ENCODE assay signal across 4 fruit fly cellular contexts in genomic region chr2L:20488128-20488527, dm6.
TF ChIP-seq lines count a peak whose summit lies in the region.

No protein-coding gene starts in this region.

- TF ChIP-seq CTCF in S2 (optimal IDR thresholded peaks at IDR 0.05; lab: Kevin White, UChicago): peak; percentile 81 to 91
- peak; percentile 86 for TF ChIP-seq CTCF in whole organism, embryonic (GFP tag; optimal IDR thresholded peaks at IDR 0.05; lab: Kevin White, UChicago)

TF ChIP-seq in whole organism, embryonic, 481 proteins besides CTCF, POLR2A, EP300 and RAD21 (continues in another document):
- TF ChIP-seq pros (GFP tag; optimal IDR thresholded peaks at IDR 0.05; lab: Kevin White, UChicago) (peak; percentile 11), nom (GFP tag; optimal IDR thresholded peaks at IDR 0.05; lab: Kevin White, UChicago) (no peak), CG4328 (GFP tag; optimal IDR thresholded peaks at IDR 0.05; lab: Kevin White, UChicago) (no peak), dpn (GFP tag; optimal IDR thresholded peaks at IDR 0.05; lab: Kevin White, UChicago) (no peak), CG14860 (GFP tag; IDR thresholded peaks at IDR 0.05; lab: Robert Waterston, UW; ENCODE audit: partially characterized antibody) (no peak), CG4282 (GFP tag; optimal IDR thresholded peaks at IDR 0.05; lab: Kevin White, UChicago) (no peak), hb (GFP tag; IDR thresholded peaks at IDR 0.05; lab: Robert Waterston, UW; ENCODE audit: partially characterized antibody) (no peak), tna (GFP tag; IDR thresholded peaks at IDR 0.05; lab: Robert Waterston, UW; ENCODE audit: partially characterized antibody) (no peak), CG7987 (GFP tag; optimal IDR thresholded peaks at IDR 0.05; lab: Kevin White, UChicago) (no peak), ssp (GFP tag; IDR thresholded peaks at IDR 0.05; lab: Robert Waterston, UW) (no peak), twi (tag; optimal IDR thresholded peaks at IDR 0.05; lab: Kevin White, UChicago) (peak; percentile 44), Ets97D (GFP tag; optimal IDR thresholded peaks at IDR 0.05; lab: Kevin White, UChicago) (no peak), NFAT (GFP tag; IDR thresholded peaks at IDR 0.05; lab: Robert Waterston, UW) (no peak), ci (GFP tag; IDR thresholded peaks at IDR 0.05; lab: Robert Waterston, UW) (0 out of 3 replicates have a peak, but pooled peaks have one; percentile 15), Awh (GFP tag; IDR thresholded peaks at IDR 0.05; lab: Robert Waterston, UW) (no peak), D (optimal IDR thresholded peaks at IDR 0.05; lab: Kevin White, UChicago) (peak; percentile 5), D (GFP tag; optimal IDR thresholded peaks at IDR 0.05; lab: Kevin White, UChicago) (no peak), Optix (GFP tag; IDR thresholded peaks at IDR 0.05; lab: Robert Waterston, UW) (0 out of 3 replicates have a peak, but pooled peaks have one; percentile 9), Scr (GFP tag; IDR thresholded peaks at IDR 0.05; lab: Robert Waterston, UW; ENCODE audit: partially characterized antibody) (no peak), slbo (GFP tag; IDR thresholded peaks at IDR 0.05; lab: Robert Waterston, UW) (no peak), Hr51 (GFP tag; optimal IDR thresholded peaks at IDR 0.05; lab: Kevin White, UChicago) (no peak), Lpt (GFP tag; optimal IDR thresholded peaks at IDR 0.05; lab: Kevin White, UChicago) (no peak), Bdp1 (GFP tag; optimal IDR thresholded peaks at IDR 0.05; lab: Kevin White, UChicago) (no peak), pb (GFP tag; optimal IDR thresholded peaks at IDR 0.05; lab: Kevin White, UChicago) (no peak), prd (optimal IDR thresholded peaks at IDR 0.05; lab: Kevin White, UChicago) (no peak), prd (GFP tag; IDR thresholded peaks at IDR 0.05; lab: Robert Waterston, UW) (0 out of 3 replicates have a peak, but pooled peaks have one; percentile 6), CkIIα-i1 (GFP tag; IDR thresholded peaks at IDR 0.05; lab: Robert Waterston, UW) (no peak), crol (GFP tag; IDR thresholded peaks at IDR 0.05; lab: Robert Waterston, UW) (peak; percentile 44; the same call in 1 of the 2 replicates), unc-4 (GFP tag; IDR thresholded peaks at IDR 0.05; lab: Robert Waterston, UW; ENCODE audit: partially characterized antibody) (no peak), pfk (GFP tag; optimal IDR thresholded peaks at IDR 0.05; lab: Kevin White, UChicago) (no peak)

TF ChIP-seq in whole organism, prepupa, 60 proteins besides CTCF, POLR2A, EP300 and RAD21:
- TF ChIP-seq Eip78C (GFP tag; lab: Kevin White, UChicago): peak; percentile 21
- TF ChIP-seq vri (GFP tag; optimal IDR thresholded peaks at IDR 0.05; lab: Kevin White, UChicago): no peak
- TF ChIP-seq Smox (GFP tag; optimal IDR thresholded peaks at IDR 0.05; lab: Kevin White, UChicago): no peak
- TF ChIP-seq topi (GFP tag; optimal IDR thresholded peaks at IDR 0.05; lab: Kevin White, UChicago): no peak
- no peak for TF ChIP-seq salr (GFP tag; optimal IDR thresholded peaks at IDR 0.05; lab: Kevin White, UChicago)
- TF ChIP-seq CG8632 (GFP tag; optimal IDR thresholded peaks at IDR 0.05; lab: Kevin White, UChicago): no peak
TF ChIP-seq in whole organism, prepupa: peak in this region for 1.

TF ChIP-seq in whole organism, pupa, 21 proteins besides CTCF, POLR2A, EP300 and RAD21:
- TF ChIP-seq D1 (tag; optimal IDR thresholded peaks at IDR 0.05; lab: Kevin White, UChicago) (no peak), CG32121 (GFP tag; IDR thresholded peaks at IDR 0.05; lab: Robert Waterston, UW) (0 out of 2 replicates have a peak, but pooled peaks have one; percentile 31), CG4496 (GFP tag; IDR thresholded peaks at IDR 0.05; lab: Robert Waterston, UW) (0 out of 3 replicates have a peak, but pooled peaks have one; percentile 53)
